Worm (Caenorhabditis elegans) whole organism, L1 larva: ENCODE data around the gene srx-102.

Experiments
- C04F5.9 ChIP-seq: sonication (generic microtip); optimal IDR thresholded peaks from 2 replicates; lab custom pipeline; 2016; ENCODE audit warnings: missing genetic modification characterization, missing compliant biosample characterization
- aly-2 ChIP-seq: fragments of 150-350 bp; optimal IDR thresholded peaks from 2 replicates; lab custom pipeline; 2014; ENCODE audit warnings: missing biosample characterization, missing genetic modification characterization
- elt-2 ChIP-seq: sonication (generic microtip); optimal IDR thresholded peaks from 2 replicates; lab custom pipeline; 2016; ENCODE audit warnings: missing genetic modification characterization, mild to moderate bottlenecking, inconsistent platforms, missing compliant biosample characterization, missing genetic modification reagents
- grh-1 ChIP-seq: fragments of 200-800 bp; sonication (Bioruptor generic); IDR thresholded peaks from 2 replicates; pipeline ENCODE4 v1.3.6; 2022; ENCODE audit warnings: missing genetic modification reagents, missing genetic modification characterization, missing compliant biosample characterization
- lin-15B ChIP-seq: fragments of 150-350 bp; sonication (generic microtip); optimal IDR thresholded peaks from 3 replicates; lab custom pipeline; 2014; ENCODE audit warnings: missing biosample characterization, missing genetic modification characterization
- lsy-2 ChIP-seq, 2 experiments: fragments of 150-350 bp; optimal IDR thresholded peaks; 2 replicates each; lab custom pipeline; 2014; ENCODE audit warnings: missing biosample characterization in 2 of 2, missing genetic modification characterization in 2 of 2
- nhr-28 ChIP-seq: fragments of 150-350 bp; optimal IDR thresholded peaks from 2 replicates; lab custom pipeline; 2014; ENCODE audit warnings: missing biosample characterization, missing genetic modification characterization
- nhr-76 ChIP-seq: sonication (generic microtip); optimal IDR thresholded peaks from 2 replicates; lab custom pipeline; 2017; ENCODE audit warnings: missing biosample characterization, missing genetic modification characterization
- nhr-77 ChIP-seq: fragments of 150-350 bp; optimal IDR thresholded peaks from 2 replicates; lab custom pipeline; 2014; ENCODE audit warnings: missing biosample characterization, missing genetic modification characterization
- pqm-1 ChIP-seq: sonication (generic microtip); optimal IDR thresholded peaks from 3 replicates; lab custom pipeline; 2017; ENCODE audit warnings: missing biosample characterization, missing genetic modification characterization
- skn-1 ChIP-seq: fragments of 150-350 bp; optimal IDR thresholded peaks from 2 replicates; lab custom pipeline; 2014; ENCODE audit warnings: missing biosample characterization, missing genetic modification characterization
- sox-4 ChIP-seq: sonication (generic microtip); optimal IDR thresholded peaks from 2 replicates; lab custom pipeline; 2016; ENCODE audit warnings: missing genetic modification characterization, missing compliant biosample characterization
- unc-62 ChIP-seq: fragments of 150-350 bp; optimal IDR thresholded peaks from 2 replicates; lab custom pipeline; 2014; ENCODE audit warnings: missing biosample characterization, missing genetic modification reagents, missing genetic modification characterization
- zag-1 ChIP-seq: fragments of 150-350 bp; optimal IDR thresholded peaks from 2 replicates; lab custom pipeline; 2014; ENCODE audit warnings: missing biosample characterization, missing genetic modification characterization

- TF ChIP-seq aly-2 (tag; lab: Kevin White, UChicago) = no peak
- no peak for TF ChIP-seq elt-2 (tag; lab: Kevin White, UChicago)
- TF ChIP-seq unc-62 (GFP tag; lab: Kevin White, UChicago) = no peak
- no peak for TF ChIP-seq lsy-2 (tag; optimal IDR thresholded peaks at IDR 0.05; lab: Kevin White, UChicago)
- no peak for TF ChIP-seq sox-4 (tag; lab: Kevin White, UChicago)
- no peak for TF ChIP-seq nhr-28 (tag; lab: Kevin White, UChicago)
- TF ChIP-seq zag-1 = no peak
- TF ChIP-seq pqm-1 (tag; lab: Kevin White, UChicago) = no peak
- TF ChIP-seq nhr-77 (tag; lab: Kevin White, UChicago) = no peak
- no peak for TF ChIP-seq nhr-76
- no peak for TF ChIP-seq lin-15B (tag; lab: Kevin White, UChicago)
- TF ChIP-seq C04F5.9 = no peak
- no peak for TF ChIP-seq grh-1
- TF ChIP-seq skn-1 = no peak
These were observed 30.8 kb downstream of the srx-102 start, which contains the start of gene F19B10.6 for ce11 chrII:3663796-3664195.
